Fruit fly (Drosophila melanogaster): Measurements from ENCODE around the gene btd.

DNA sequence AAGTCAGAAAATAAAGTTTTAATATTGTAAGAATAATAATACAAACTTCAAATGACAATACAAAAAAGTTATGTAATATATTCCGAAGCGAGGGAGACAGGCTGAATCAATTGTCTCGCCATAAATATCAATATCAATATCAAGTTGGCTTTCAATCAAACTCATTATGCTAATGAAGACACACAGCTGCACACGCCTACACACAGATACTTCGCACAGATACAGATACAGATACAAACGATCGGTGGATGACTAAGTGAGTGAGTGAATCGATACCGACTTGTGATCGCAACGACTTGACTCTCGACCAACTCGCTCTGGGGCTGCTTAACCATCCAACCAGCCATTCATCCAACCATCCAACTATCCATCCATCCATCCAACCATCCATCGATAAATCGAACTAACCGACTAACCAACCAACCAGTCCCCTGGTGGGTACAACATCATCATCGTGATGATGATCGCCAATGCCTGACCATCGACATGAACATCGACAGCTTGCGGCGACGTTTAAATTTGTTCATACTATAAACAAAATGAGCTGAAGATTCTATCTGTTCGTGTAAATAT, 50.8 kb downstream of the btd start:
- TF ChIP-seq psq (GFP tag; optimal IDR thresholded peaks at IDR 0.05) (no peak), GATAd (GFP tag; optimal IDR thresholded peaks at IDR 0.05) (no peak), Myc (optimal IDR thresholded peaks at IDR 0.05) (no peak), fru (GFP tag; optimal IDR thresholded peaks at IDR 0.05) (no peak), Hr78 (GFP tag; optimal IDR thresholded peaks at IDR 0.05) (no peak), Vsx2 (GFP tag; optimal IDR thresholded peaks at IDR 0.05; ENCODE audit: partially characterized antibody) (no peak), OdsH (GFP tag; optimal IDR thresholded peaks at IDR 0.05) (no peak), h (GFP tag; optimal IDR thresholded peaks at IDR 0.05) (no peak), dmrt93B (GFP tag; optimal IDR thresholded peaks at IDR 0.05) (no peak), brk (GFP tag; optimal IDR thresholded peaks at IDR 0.05) (no peak), woc (GFP tag; optimal IDR thresholded peaks at IDR 0.05) (no peak)

All from whole organism, wandering third instar larva.